Worm (Caenorhabditis elegans) whole organism, midembryonic: ENCODE measurements around the gene M01B2.12.

Experiments
- T22C8.4 ChIP-seq: fragments of 200-800 bp; sonication (Bioruptor generic); IDR thresholded peaks from 2 replicates; pipeline ENCODE4 v1.3.6; 2022; ENCODE audit warnings: missing genetic modification characterization, missing compliant biosample characterization
- cog-1 ChIP-seq: sonication (generic microtip); optimal IDR thresholded peaks from 2 replicates; lab custom pipeline; 2016; ENCODE audit warnings: missing genetic modification characterization, missing compliant biosample characterization
- flt-1 ChIP-seq: fragments of 200-800 bp; sonication (Bioruptor generic); IDR thresholded peaks from 2 replicates; pipeline ENCODE4 v1.3.6; 2022; ENCODE audit warnings: missing genetic modification characterization, missing compliant biosample characterization
- klf-2 ChIP-seq: fragments of 200-800 bp; sonication (Bioruptor generic); conservative IDR thresholded peaks from 2 replicates; pipeline ENCODE4 v1.3.6; 2022; ENCODE audit warnings: missing genetic modification reagents, missing genetic modification characterization, missing compliant biosample characterization
- ref-1 ChIP-seq: fragments of 200-800 bp; sonication (Bioruptor generic); conservative IDR thresholded peaks from 2 replicates; pipeline ENCODE4 v1.3.6; 2022; ENCODE audit warnings: missing genetic modification reagents, missing genetic modification characterization, missing compliant biosample characterization
- tab-1 ChIP-seq: fragments of 200-800 bp; sonication (Bioruptor generic); IDR thresholded peaks from 2 replicates; pipeline ENCODE4 v1.3.6; 2022; ENCODE audit warnings: missing genetic modification characterization, missing compliant biosample characterization
- ztf-23 ChIP-seq: fragments of 200-800 bp; sonication (Bioruptor generic); IDR thresholded peaks from 2 replicates; pipeline ENCODE4 v1.3.6; 2022; ENCODE audit warnings: missing genetic modification reagents, missing genetic modification characterization, missing compliant biosample characterization
- ztf-29 ChIP-seq: fragments of 200-800 bp; sonication (Bioruptor generic); IDR thresholded peaks from 2 replicates; pipeline ENCODE4 v1.3.6; 2022; ENCODE audit warnings: missing genetic modification reagents, missing genetic modification characterization, missing compliant biosample characterization

- TF ChIP-seq ztf-23 (GFP tag; lab: Robert Waterston, UW), result no peak
- TF ChIP-seq cog-1 (tag; lab: Kevin White, UChicago), result no peak
- no peak for TF ChIP-seq ref-1 (GFP tag; lab: Robert Waterston, UW)
- no peak for TF ChIP-seq T22C8.4 (GFP tag; lab: Robert Waterston, UW)
- TF ChIP-seq klf-2 (GFP tag; lab: Robert Waterston, UW), result no peak
- no peak for TF ChIP-seq flt-1 (GFP tag; lab: Robert Waterston, UW)
- no peak for TF ChIP-seq ztf-29 (GFP tag; lab: Robert Waterston, UW)
- no peak for TF ChIP-seq tab-1
Observed at ce11 chrV:15230243-15230642, 33.8 kb downstream of the M01B2.12 start, which contains the start of gene srw-15.
